Worm (Caenorhabditis elegans) whole organism, L2 larva: Measurements from ENCODE around the gene F40F9.10.
A peak's percentile ranks its signal among the peaks of the same experiment; 100 is the strongest.

Source experiments
- fos-1 ChIP-seq: fragments of 150-350 bp; optimal IDR thresholded peaks from 2 replicates; lab custom pipeline; 2014; ENCODE audit warnings: missing biosample characterization, missing genetic modification characterization
- lsy-2 ChIP-seq, 2 experiments: fragments of 150-350 bp in 1 of 2; sonication (generic microtip) in 1 of 2; optimal IDR thresholded peaks; 2 replicates each; lab custom pipeline; 2014 to 2017; ENCODE audit warnings: missing biosample characterization in 2 of 2, missing genetic modification characterization in 2 of 2
- nhr-11 ChIP-seq: fragments of 150-350 bp; optimal IDR thresholded peaks from 2 replicates; lab custom pipeline; 2014; ENCODE audit warnings: missing biosample characterization, missing genetic modification characterization
- nhr-237 ChIP-seq: fragments of 150-350 bp; optimal IDR thresholded peaks from 2 replicates; lab custom pipeline; 2014; ENCODE audit warnings: missing biosample characterization, missing genetic modification characterization

DNA sequence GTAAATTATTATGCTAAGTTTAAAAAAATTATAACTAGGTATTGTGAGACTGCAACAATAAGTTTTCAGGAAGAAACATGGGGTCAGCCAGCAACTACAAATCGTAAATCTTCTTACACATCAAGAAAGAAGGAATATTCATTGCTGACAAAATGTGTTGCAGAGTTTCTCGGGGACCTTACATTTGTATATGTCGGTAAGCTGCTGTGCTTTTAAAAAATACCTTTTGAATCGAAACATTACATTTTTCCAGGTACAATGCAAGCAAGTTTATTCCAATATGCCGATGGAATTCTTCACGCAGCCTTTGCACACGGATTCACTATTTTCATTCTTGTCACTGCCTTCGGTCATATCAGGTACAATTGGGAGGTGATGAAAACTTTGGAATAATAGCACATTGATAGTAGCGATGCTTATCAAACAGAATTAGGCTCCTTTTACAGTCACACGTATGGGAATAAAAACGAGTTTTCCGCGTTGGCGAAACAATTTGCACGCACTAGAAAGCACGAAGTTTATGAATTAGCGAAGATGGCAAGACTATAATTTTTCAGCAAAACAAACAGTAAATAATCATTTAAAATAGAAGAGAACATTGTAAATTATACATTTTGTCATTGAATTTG lies 24.8 kb upstream of the F40F9.10 start:
- no peak for TF ChIP-seq nhr-237
- no peak for TF ChIP-seq nhr-11
- no peak for TF ChIP-seq lsy-2 (tag; optimal IDR thresholded peaks at IDR 0.05; lab: Kevin White, UChicago)
- peak; percentile 71 for TF ChIP-seq fos-1 (tag; lab: Kevin White, UChicago)
